Worm (Caenorhabditis elegans) whole organism, L4 larva: ENCODE data around the gene ifbp-1.

ENCODE experiments used
- F10B5.3 ChIP-seq: sonication (generic microtip); optimal IDR thresholded peaks from 2 replicates; lab custom pipeline; 2016; ENCODE audit warnings: mild to moderate bottlenecking, missing genetic modification characterization, missing compliant biosample characterization
- F37D6.2 ChIP-seq: sonication (generic microtip); optimal IDR thresholded peaks from 2 replicates; lab custom pipeline; 2016; ENCODE audit warnings: mild to moderate bottlenecking, missing genetic modification characterization, missing compliant biosample characterization
- R02D3.7 ChIP-seq: fragments of 150-350 bp; sonication (generic microtip); optimal IDR thresholded peaks from 3 replicates; lab custom pipeline; 2014; ENCODE audit warnings: missing biosample characterization, missing genetic modification characterization
- T26A8.4 ChIP-seq: fragments of 200-800 bp; sonication (Bioruptor generic); IDR thresholded peaks from 2 replicates; pipeline ENCODE4 v1.3.6; 2022; ENCODE audit warnings: missing genetic modification characterization, missing compliant biosample characterization
- Y75B8A.6 ChIP-seq: fragments of 200-800 bp; sonication (Bioruptor generic); IDR thresholded peaks from 2 replicates; pipeline ENCODE4 v1.3.6; 2022; ENCODE audit warnings: missing genetic modification reagents, missing genetic modification characterization, missing compliant biosample characterization
- ZK337.2 ChIP-seq: fragments of 200-800 bp; sonication (Bioruptor generic); IDR thresholded peaks from 2 replicates; pipeline ENCODE4 v1.3.6; 2022; ENCODE audit warnings: missing genetic modification reagents, missing genetic modification characterization, missing compliant biosample characterization
- aly-2 ChIP-seq: sonication (generic microtip); optimal IDR thresholded peaks from 2 replicates; lab custom pipeline; 2018; ENCODE audit warnings: missing biosample characterization, missing genetic modification characterization
- arid-1 ChIP-seq: fragments of 200-800 bp; sonication (Bioruptor generic); conservative IDR thresholded peaks from 2 replicates; pipeline ENCODE4 v1.3.6; 2022; ENCODE audit warnings: missing genetic modification reagents, missing genetic modification characterization, missing compliant biosample characterization
- ceh-28 ChIP-seq: fragments of 150-350 bp; optimal IDR thresholded peaks from 2 replicates; lab custom pipeline; 2014; ENCODE audit warnings: missing biosample characterization, missing genetic modification reagents, missing genetic modification characterization
- ceh-32 ChIP-seq: sonication (generic microtip); optimal IDR thresholded peaks from 2 replicates; lab custom pipeline; 2016; ENCODE audit warnings: mild to moderate bottlenecking, missing genetic modification characterization, missing compliant biosample characterization; ENCODE audit not compliant: poor library complexity
- ceh-62 ChIP-seq: sonication (generic microtip); optimal IDR thresholded peaks from 2 replicates; lab custom pipeline; 2017; ENCODE audit warnings: missing biosample characterization, missing genetic modification characterization
- ceh-82 ChIP-seq: sonication (generic microtip); optimal IDR thresholded peaks from 2 replicates; lab custom pipeline; 2017; ENCODE audit warnings: missing biosample characterization, missing genetic modification characterization
- ctbp-1 ChIP-seq: fragments of 200-800 bp; sonication (Bioruptor generic); IDR thresholded peaks from 2 replicates; pipeline ENCODE4 v1.3.6; 2022; ENCODE audit warnings: missing genetic modification reagents, missing genetic modification characterization, missing compliant biosample characterization
- daf-12 ChIP-seq: fragments of 150-350 bp; optimal IDR thresholded peaks from 2 replicates; lab custom pipeline; 2014; ENCODE audit warnings: missing biosample characterization, missing genetic modification reagents, missing genetic modification characterization
- daf-16 ChIP-seq, 3 experiments: sonication (generic microtip); optimal IDR thresholded peaks; 2 replicates each; lab custom pipeline; 2016 to 2017; ENCODE audit warnings: missing genetic modification characterization in 3 of 3, missing genetic modification reagents in 3 of 3, mild to moderate bottlenecking in 2 of 3, missing compliant biosample characterization in 2 of 3, missing biosample characterization in 1 of 3, moderate library complexity in 1 of 3
- daf-19 ChIP-seq: fragments of 200-800 bp; sonication (Bioruptor generic); conservative IDR thresholded peaks from 2 replicates; pipeline ENCODE4 v1.3.6; 2022; ENCODE audit warnings: missing genetic modification characterization, missing compliant biosample characterization
- dmd-6 ChIP-seq: fragments of 200-800 bp; sonication (Bioruptor generic); IDR thresholded peaks from 2 replicates; pipeline ENCODE4 v1.3.6; 2022; ENCODE audit warnings: missing genetic modification reagents, missing genetic modification characterization, missing compliant biosample characterization
- dmd-8 ChIP-seq: fragments of 200-800 bp; sonication (Bioruptor generic); IDR thresholded peaks from 2 replicates; pipeline ENCODE4 v1.3.6; 2022; ENCODE audit warnings: missing genetic modification characterization, missing compliant biosample characterization
- dmd-9 ChIP-seq: fragments of 200-800 bp; sonication (Bioruptor generic); IDR thresholded peaks from 2 replicates; pipeline ENCODE4 v1.3.6; 2022; ENCODE audit warnings: missing genetic modification reagents, missing genetic modification characterization, missing compliant biosample characterization
- duxl-1 ChIP-seq: sonication (generic microtip); optimal IDR thresholded peaks from 2 replicates; lab custom pipeline; 2016; ENCODE audit warnings: mild to moderate bottlenecking, missing genetic modification characterization, moderate library complexity, missing compliant biosample characterization; ENCODE audit not compliant: poor library complexity
- egl-43 ChIP-seq: fragments of 200-800 bp; sonication (Bioruptor generic); IDR thresholded peaks from 2 replicates; pipeline ENCODE4 v1.3.6; 2022; ENCODE audit warnings: missing genetic modification reagents, missing genetic modification characterization, missing compliant biosample characterization
- fos-1 ChIP-seq: fragments of 150-350 bp; optimal IDR thresholded peaks from 2 replicates; lab custom pipeline; 2014; ENCODE audit warnings: missing biosample characterization, missing genetic modification characterization
- hlh-30 ChIP-seq: sonication (generic microtip); optimal IDR thresholded peaks from 2 replicates; lab custom pipeline; 2017; ENCODE audit warnings: antibody characterized with exemption, mild to moderate bottlenecking, missing genetic modification characterization, missing compliant biosample characterization; ENCODE audit not compliant: insufficient read depth
- hmg-1.1 ChIP-seq: fragments of 200-800 bp; sonication (Bioruptor generic); IDR thresholded peaks from 2 replicates; pipeline ENCODE4 v1.3.6; 2022; ENCODE audit warnings: missing genetic modification reagents, missing genetic modification characterization, missing compliant biosample characterization
- jun-1 ChIP-seq: fragments of 150-350 bp; optimal IDR thresholded peaks from 2 replicates; lab custom pipeline; 2014; ENCODE audit warnings: missing biosample characterization, missing genetic modification reagents, missing genetic modification characterization
- lin-13 ChIP-seq: fragments of 150-350 bp; optimal IDR thresholded peaks from 2 replicates; lab custom pipeline; 2014; ENCODE audit warnings: missing biosample characterization, missing genetic modification reagents, missing genetic modification characterization
- lin-15B ChIP-seq: fragments of 150-350 bp; sonication (generic microtip); optimal IDR thresholded peaks from 3 replicates; lab custom pipeline; 2014; ENCODE audit warnings: missing biosample characterization, missing genetic modification characterization
- lin-29 ChIP-seq: fragments of 200-800 bp; sonication (Bioruptor generic); IDR thresholded peaks from 2 replicates; pipeline ENCODE4 v1.3.6; 2022; ENCODE audit warnings: missing genetic modification reagents, missing genetic modification characterization, missing compliant biosample characterization
- lin-38 ChIP-seq: fragments of 200-800 bp; sonication (Bioruptor generic); IDR thresholded peaks from 2 replicates; pipeline ENCODE4 v1.3.6; 2022; ENCODE audit warnings: missing genetic modification reagents, missing genetic modification characterization, missing compliant biosample characterization
- lin-39 ChIP-seq: fragments of 150-350 bp; optimal IDR thresholded peaks from 2 replicates; lab custom pipeline; 2014; ENCODE audit warnings: missing biosample characterization, missing genetic modification reagents, missing genetic modification characterization
- lir-3 ChIP-seq: sonication (generic microtip); optimal IDR thresholded peaks from 2 replicates; lab custom pipeline; 2016; ENCODE audit warnings: mild to moderate bottlenecking, missing genetic modification characterization, missing compliant biosample characterization
- madf-5 ChIP-seq, 2 experiments: fragments of 200-800 bp; sonication (Bioruptor generic); IDR thresholded peaks; 2 replicates each; pipeline ENCODE4 v1.3.6; 2022; ENCODE audit warnings: missing compliant biosample characterization in 2 of 2, missing genetic modification characterization in 2 of 2
- madf-9 ChIP-seq: fragments of 200-800 bp; sonication (Bioruptor generic); conservative IDR thresholded peaks from 2 replicates; pipeline ENCODE4 v1.3.6; 2022; ENCODE audit warnings: missing genetic modification reagents, missing genetic modification characterization, missing compliant biosample characterization
- mdl-1 ChIP-seq, 2 experiments: fragments of 150-350 bp in 1 of 2; sonication (generic microtip) in 1 of 2; optimal IDR thresholded peaks; 2 replicates each; lab custom pipeline; 2014 to 2017; ENCODE audit warnings: missing biosample characterization in 2 of 2, missing genetic modification characterization in 2 of 2
- mxl-2 ChIP-seq: fragments of 200-800 bp; sonication (Bioruptor generic); conservative IDR thresholded peaks from 2 replicates; pipeline ENCODE4 v1.3.6; 2022; ENCODE audit warnings: missing genetic modification reagents, missing genetic modification characterization, missing compliant biosample characterization
- nhr-10 ChIP-seq: fragments of 150-350 bp; optimal IDR thresholded peaks from 2 replicates; lab custom pipeline; 2014; ENCODE audit warnings: missing biosample characterization, missing genetic modification characterization
- nhr-102 ChIP-seq: sonication (generic microtip); optimal IDR thresholded peaks from 2 replicates; lab custom pipeline; 2016; ENCODE audit warnings: mild to moderate bottlenecking, missing genetic modification characterization, moderate library complexity, missing compliant biosample characterization
- nhr-25 ChIP-seq: sonication (generic microtip); optimal IDR thresholded peaks from 2 replicates; lab custom pipeline; 2017; ENCODE audit warnings: missing genetic modification characterization, mild to moderate bottlenecking, missing compliant biosample characterization, antibody characterized with exemption, moderate library complexity, borderline replicate concordance; ENCODE audit not compliant: insufficient read depth
- nhr-28 ChIP-seq: fragments of 150-350 bp; optimal IDR thresholded peaks from 2 replicates; lab custom pipeline; 2014; ENCODE audit warnings: missing biosample characterization, missing genetic modification characterization
- nhr-48 ChIP-seq: sonication (generic microtip); optimal IDR thresholded peaks from 2 replicates; lab custom pipeline; 2016; ENCODE audit warnings: mild to moderate bottlenecking, missing genetic modification characterization, missing compliant biosample characterization
- nhr-6 ChIP-seq: fragments of 150-350 bp; optimal IDR thresholded peaks from 2 replicates; lab custom pipeline; 2014; ENCODE audit warnings: missing biosample characterization, missing genetic modification characterization
- php-3 ChIP-seq: fragments of 200-800 bp; sonication (Bioruptor generic); IDR thresholded peaks from 2 replicates; pipeline ENCODE4 v1.3.6; 2022; ENCODE audit warnings: missing genetic modification reagents, missing genetic modification characterization, missing compliant biosample characterization
- rbr-2 ChIP-seq: sonication (generic microtip); optimal IDR thresholded peaks from 2 replicates; lab custom pipeline; 2016; ENCODE audit warnings: missing genotype, missing genetic modification characterization, missing compliant biosample characterization
- saeg-2 ChIP-seq: fragments of 200-800 bp; sonication (Bioruptor generic); IDR thresholded peaks from 2 replicates; pipeline ENCODE4 v1.3.6; 2022; ENCODE audit warnings: missing genetic modification reagents, missing genetic modification characterization, missing compliant biosample characterization
- skn-1 ChIP-seq: fragments of 150-350 bp; optimal IDR thresholded peaks from 2 replicates; lab custom pipeline; 2014; ENCODE audit warnings: missing biosample characterization, missing genetic modification characterization
- unc-39 ChIP-seq: sonication (generic microtip); optimal IDR thresholded peaks from 2 replicates; lab custom pipeline; 2017; ENCODE audit warnings: missing biosample characterization, missing genetic modification characterization
- unc-62 ChIP-seq, 3 experiments: fragments of 150-350 bp in 1 of 3; sonication (generic microtip); optimal IDR thresholded peaks in 2 of 3; peaks in 1 of 3; 1 replicate in 1 of 3; 2 replicates in 2 of 3; lab custom pipeline; 2014 to 2017; ENCODE audit warnings: missing biosample characterization in 3 of 3, missing genetic modification characterization in 3 of 3, missing genetic modification reagents in 3 of 3, missing genotype in 1 of 3
- vab-7 ChIP-seq: fragments of 200-800 bp; sonication (Bioruptor generic); IDR thresholded peaks from 2 replicates; pipeline ENCODE4 v1.3.6; 2022; ENCODE audit warnings: missing genetic modification reagents, missing genetic modification characterization, missing compliant biosample characterization
- zag-1 ChIP-seq: fragments of 150-350 bp; optimal IDR thresholded peaks from 2 replicates; lab custom pipeline; 2014; ENCODE audit warnings: missing biosample characterization, missing genetic modification characterization
- zfp-3 ChIP-seq: fragments of 200-800 bp; sonication (Bioruptor generic); conservative IDR thresholded peaks from 2 replicates; pipeline ENCODE4 v1.3.6; 2022; ENCODE audit warnings: missing genetic modification reagents, missing genetic modification characterization, missing compliant biosample characterization
- ztf-11 ChIP-seq: fragments of 150-350 bp; optimal IDR thresholded peaks from 2 replicates; lab custom pipeline; 2014; ENCODE audit warnings: missing biosample characterization, missing genetic modification characterization

The ifbp-1 gene

DNA sequence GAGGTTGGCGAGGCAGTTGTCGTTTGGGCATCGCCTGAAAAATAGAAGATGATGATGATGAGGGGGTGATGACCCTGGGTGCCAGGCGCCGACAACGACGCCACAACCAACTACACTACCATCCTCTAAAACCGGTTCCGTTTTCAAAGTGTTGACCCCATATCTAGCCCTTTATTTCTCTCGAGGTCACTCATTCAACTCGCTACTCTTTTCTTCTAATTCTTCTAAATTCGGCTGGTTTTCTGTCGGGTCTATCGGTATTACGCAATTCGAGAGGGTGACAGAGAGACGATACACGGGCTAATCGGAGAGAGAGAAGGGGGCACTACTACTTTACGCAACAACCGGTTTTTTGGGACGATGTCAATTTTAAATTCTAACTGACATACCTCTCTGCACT is 8.7 kb downstream of the ifbp-1 start:
- TF ChIP-seq duxl-1 (tag; lab: Kevin White, UChicago) (no peak), daf-19 (no peak), lin-38 (GFP tag; lab: Robert Waterston, UW) (peak; percentile 38), ctbp-1 (GFP tag; lab: Robert Waterston, UW) (no peak), jun-1 (tag; lab: Kevin White, UChicago) (no peak), vab-7 (GFP tag; lab: Robert Waterston, UW) (no peak), lin-13 (GFP tag; lab: Kevin White, UChicago) (no peak), hmg-1.1 (no peak), dmd-6 (GFP tag; lab: Robert Waterston, UW) (peak; percentile 19; the same call in 1 of the 2 replicates), lir-3 (tag; lab: Kevin White, UChicago) (no peak), hlh-30 (tag; lab: Kevin White, UChicago) (peak; percentile 56), daf-12 (tag; lab: Kevin White, UChicago) (no peak), php-3 (no peak), lin-15B (tag; lab: Kevin White, UChicago) (no peak), skn-1 (tag; lab: Kevin White, UChicago) (no peak), nhr-28 (tag; lab: Kevin White, UChicago) (peak; percentile 90), aly-2 (tag; lab: Kevin White, UChicago) (no peak), madf-5 (GFP tag; IDR thresholded peaks at IDR 0.05; lab: Robert Waterston, UW) (0 out of 4 replicates have a peak, but pooled peaks of 1 of the 2 experiments have one; percentile 44), daf-16 (GFP tag; optimal IDR thresholded peaks at IDR 0.05; lab: Kevin White, UChicago) (no peak), daf-16 (tag; optimal IDR thresholded peaks at IDR 0.05; lab: Kevin White, UChicago) (no peak), zag-1 (no peak), ZK337.2 (no peak), unc-39 (tag; lab: Kevin White, UChicago) (no peak), Y75B8A.6 (GFP tag; lab: Robert Waterston, UW) (no peak), saeg-2 (GFP tag; lab: Robert Waterston, UW) (no peak), nhr-10 (tag; lab: Kevin White, UChicago) (no peak), mdl-1 (tag; optimal IDR thresholded peaks at IDR 0.05; lab: Kevin White, UChicago) (peak in 1 of 2 experiments; percentile 68), mxl-2 (GFP tag; lab: Robert Waterston, UW) (no peak), ceh-28 (tag; lab: Kevin White, UChicago) (no peak), nhr-102 (peak; percentile 6), nhr-48 (tag; lab: Kevin White, UChicago) (peak; percentile 62), rbr-2 (tag; lab: Kevin White, UChicago) (no peak), ceh-32 (tag; lab: Kevin White, UChicago) (no peak), lin-39 (no peak), zfp-3 (GFP tag; lab: Robert Waterston, UW) (no peak), nhr-6 (tag; lab: Kevin White, UChicago) (no peak), fos-1 (tag; lab: Kevin White, UChicago) (no peak), F37D6.2 (tag; lab: Kevin White, UChicago) (no peak), ztf-11 (tag; lab: Kevin White, UChicago) (no peak), R02D3.7 (no peak), madf-9 (no peak), egl-43 (no peak), dmd-9 (GFP tag; lab: Robert Waterston, UW) (no peak), lin-29 (GFP tag; lab: Robert Waterston, UW) (no peak), T26A8.4 (GFP tag; lab: Robert Waterston, UW) (no peak; the same call in 1 of the 2 replicates), ceh-82 (tag; lab: Kevin White, UChicago) (no peak), arid-1 (no peak), unc-62 (GFP tag; optimal IDR thresholded peaks at IDR 0.05 in 1 of 2; lab: Kevin White, UChicago) (no peak), unc-62 (tag; optimal IDR thresholded peaks at IDR 0.05; lab: Kevin White, UChicago) (no peak), dmd-8 (GFP tag; lab: Robert Waterston, UW) (no peak), F10B5.3 (tag; lab: Kevin White, UChicago) (no peak), nhr-25 (tag; lab: Kevin White, UChicago) (peak; percentile 94), ceh-62 (tag; lab: Kevin White, UChicago) (no peak)
